Worm (Caenorhabditis elegans): ENCODE measurements around the gene ptl-1.

Gene ptl-1

ce11 chrIII:764404-764803, 580 bp upstream of the ptl-1 start (continued):
- TF ChIP-seq nhr-10 (tag; optimal IDR thresholded peaks at IDR 0.05) (no peak), spr-1 (tag; optimal IDR thresholded peaks at IDR 0.05) (no peak), sdz-12 (GFP tag; optimal IDR thresholded peaks at IDR 0.05) (no peak), ama-1 (optimal IDR thresholded peaks at IDR 0.05) (no peak)

- TF ChIP-seq lin-29 (GFP tag; IDR thresholded peaks at IDR 0.05) (no peak), set-16 (GFP tag; IDR thresholded peaks at IDR 0.05) (peak; percentile 90), aha-1 (tag) (peak; percentile 28), tra-1 (GFP tag; IDR thresholded peaks at IDR 0.05) (no peak), madf-5 (GFP tag; IDR thresholded peaks at IDR 0.05) (no peak), ceh-20 (GFP tag; IDR thresholded peaks at IDR 0.05) (no peak), R02D3.7 (tag; optimal IDR thresholded peaks at IDR 0.05) (no peak), spr-1 (tag; optimal IDR thresholded peaks at IDR 0.05) (no peak), nhr-77 (tag; optimal IDR thresholded peaks at IDR 0.05) (no peak), unc-62 (GFP tag; optimal IDR thresholded peaks at IDR 0.05 in 1 of 2) (no peak), unc-62 (tag; optimal IDR thresholded peaks at IDR 0.05) (no peak), F26F4.8 (GFP tag; conservative IDR thresholded peaks at IDR 0.05) (no peak), Y105C5A.15 (GFP tag; IDR thresholded peaks at IDR 0.05) (no peak), hif-1 (tag; optimal IDR thresholded peaks at IDR 0.05) (no peak), mxl-3 (GFP tag; optimal IDR thresholded peaks at IDR 0.05) (no peak), attf-4 (tag; optimal IDR thresholded peaks at IDR 0.05) (no peak)
Measured at ce11 chrIII:768528-768927, 3.5 kb downstream of the ptl-1 start.

- TF ChIP-seq sdz-12 (GFP tag; optimal IDR thresholded peaks at IDR 0.05) (no peak), lsy-2 (tag; optimal IDR thresholded peaks at IDR 0.05) (no peak), nhr-77 (tag; optimal IDR thresholded peaks at IDR 0.05) (no peak), F26F4.8 (GFP tag; conservative IDR thresholded peaks at IDR 0.05) (no peak), gei-8 (GFP tag; optimal IDR thresholded peaks at IDR 0.05) (no peak), R02D3.7 (tag; optimal IDR thresholded peaks at IDR 0.05) (no peak), fos-1 (tag; optimal IDR thresholded peaks at IDR 0.05) (no peak), ztf-7 (tag; optimal IDR thresholded peaks at IDR 0.05) (no peak), daf-8 (GFP tag; IDR thresholded peaks at IDR 0.05) (no peak), pqm-1 (tag; optimal IDR thresholded peaks at IDR 0.05) (no peak), nhr-6 (tag; optimal IDR thresholded peaks at IDR 0.05) (no peak), zip-2 (tag; optimal IDR thresholded peaks at IDR 0.05) (no peak), spr-3 (GFP tag; optimal IDR thresholded peaks at IDR 0.05) (no peak)
Measured at ce11 chrIII:770958-771357, 6.0 kb downstream of the ptl-1 start, which contains the start of gene tpst-2. Gene tpst-2, plus strand, starts transcription at chrIII:771258.

ce11 chrIII:772675-773074, 7.7 kb downstream of the ptl-1 start:
- TF ChIP-seq F44E2.7 (GFP tag; IDR thresholded peaks at IDR 0.05) (no peak), zfp-2 (tag; optimal IDR thresholded peaks at IDR 0.05) (no peak), hlh-30 (tag; optimal IDR thresholded peaks at IDR 0.05; ENCODE audit: insufficient read depth) (peak; percentile 2), lsy-2 (tag; optimal IDR thresholded peaks at IDR 0.05) (peak in 1 of 2 experiments; percentile 9), dpl-1 (GFP tag; optimal IDR thresholded peaks at IDR 0.05) (no peak), dmd-6 (GFP tag; IDR thresholded peaks at IDR 0.05) (no peak), sdz-12 (GFP tag; optimal IDR thresholded peaks at IDR 0.05) (no peak), daf-12 (tag; optimal IDR thresholded peaks at IDR 0.05) (no peak), zip-11 (GFP tag; IDR thresholded peaks at IDR 0.05) (no peak), daf-16 (GFP tag; optimal IDR thresholded peaks at IDR 0.05) (no peak), daf-16 (tag; optimal IDR thresholded peaks at IDR 0.05) (no peak), zag-1 (tag; optimal IDR thresholded peaks at IDR 0.05) (no peak), spr-3 (GFP tag; optimal IDR thresholded peaks at IDR 0.05) (no peak), nhr-28 (tag; optimal IDR thresholded peaks at IDR 0.05) (peak; percentile 22), nhr-11 (tag; optimal IDR thresholded peaks at IDR 0.05) (no peak), vab-7 (GFP tag; IDR thresholded peaks at IDR 0.05) (no peak), lin-15B (tag; optimal IDR thresholded peaks at IDR 0.05) (no peak), jun-1 (tag; optimal IDR thresholded peaks at IDR 0.05) (no peak), mdl-1 (tag; optimal IDR thresholded peaks at IDR 0.05) (peak in 1 of 2 experiments; percentile 17), nhr-237 (tag; optimal IDR thresholded peaks at IDR 0.05) (no peak), F10B5.3 (tag; optimal IDR thresholded peaks at IDR 0.05) (no peak), egl-27 (tag; optimal IDR thresholded peaks at IDR 0.05) (no peak), mxl-3 (GFP tag; optimal IDR thresholded peaks at IDR 0.05) (no peak), duxl-1 (tag; optimal IDR thresholded peaks at IDR 0.05; ENCODE audit: poor library complexity) (no peak), dmd-9 (GFP tag; IDR thresholded peaks at IDR 0.05) (no peak), lin-29 (GFP tag; IDR thresholded peaks at IDR 0.05) (no peak)

Measured in whole organism, L4 larva.